Fruit fly (Drosophila melanogaster) whole organism, prepupa: Measurements from ENCODE around the gene Indy.
A peak's percentile ranks its signal among the peaks of the same experiment; 100 is the strongest.

Source experiments
- CG10631 ChIP-seq: fragments of 200-800 bp; sonication (Bioruptor generic); optimal IDR thresholded peaks from 2 replicates; lab custom pipeline; 2016; ENCODE audit warnings: missing biosample characterization, missing genetic modification characterization
- CG11294 ChIP-seq: fragments of 200-800 bp; sonication (Bioruptor generic); IDR thresholded peaks from 2 replicates; pipeline ENCODE4 v1.3.6; 2022; ENCODE audit warnings: missing biosample characterization, missing genetic modification characterization
- CG11762 ChIP-seq: fragments of 200-800 bp; sonication (Bioruptor generic); optimal IDR thresholded peaks from 3 replicates; lab custom pipeline; 2016; ENCODE audit warnings: missing biosample characterization, missing genetic modification characterization; ENCODE audit not compliant: insufficient read depth
- CG11902 ChIP-seq: fragments of 200-800 bp; sonication (Bioruptor generic); optimal IDR thresholded peaks from 3 replicates; lab custom pipeline; 2016; ENCODE audit warnings: missing biosample characterization, missing genetic modification characterization
- CG15336 ChIP-seq: fragments of 200-800 bp; sonication (Bioruptor generic); IDR thresholded peaks from 2 replicates; pipeline ENCODE4 v1.3.6; 2022; ENCODE audit warnings: missing biosample characterization, missing genetic modification characterization
- CG1621 ChIP-seq: fragments of 200-800 bp; sonication (Bioruptor generic); optimal IDR thresholded peaks from 3 replicates; lab custom pipeline; 2018; ENCODE audit warnings: missing biosample characterization, mild to moderate bottlenecking, missing genetic modification characterization
- CG16779 ChIP-seq: fragments of 200-800 bp; sonication (Bioruptor generic); optimal IDR thresholded peaks from 3 replicates; lab custom pipeline; 2017; ENCODE audit warnings: missing biosample characterization, mild to moderate bottlenecking, missing genetic modification characterization
- CG31627 ChIP-seq: fragments of 200-800 bp; sonication (Bioruptor generic); optimal IDR thresholded peaks from 3 replicates; lab custom pipeline; 2016; ENCODE audit warnings: missing biosample characterization, missing genetic modification characterization
- CG32006 ChIP-seq: fragments of 200-800 bp; sonication (Bioruptor generic); optimal IDR thresholded peaks from 3 replicates; lab custom pipeline; 2017; ENCODE audit warnings: missing biosample characterization, mild to moderate bottlenecking, missing genetic modification characterization
- CG34406 ChIP-seq: fragments of 200-800 bp; sonication (Bioruptor generic); optimal IDR thresholded peaks from 3 replicates; lab custom pipeline; 2016; ENCODE audit warnings: missing biosample characterization, missing genetic modification characterization
- CG4318 ChIP-seq: fragments of 200-800 bp; sonication (Bioruptor generic); optimal IDR thresholded peaks from 3 replicates; lab custom pipeline; 2017; ENCODE audit warnings: missing biosample characterization, mild to moderate bottlenecking, missing genetic modification characterization
- CG6163 ChIP-seq: fragments of 200-800 bp; sonication (Bioruptor generic); IDR thresholded peaks from 3 replicates; pipeline ENCODE4 v1.3.6; 2022; ENCODE audit warnings: missing biosample characterization, missing genetic modification characterization
- CG6792 ChIP-seq: fragments of 200-800 bp; sonication (Bioruptor generic); optimal IDR thresholded peaks from 3 replicates; lab custom pipeline; 2016; ENCODE audit warnings: missing biosample characterization, missing genetic modification characterization
- CG6854 ChIP-seq: fragments of 200-800 bp; sonication (Bioruptor generic); optimal IDR thresholded peaks from 2 replicates; lab custom pipeline; 2017; ENCODE audit warnings: missing biosample characterization, mild to moderate bottlenecking, missing genetic modification characterization
- CG7368 ChIP-seq: fragments of 200-800 bp; sonication (Bioruptor generic); optimal IDR thresholded peaks from 3 replicates; lab custom pipeline; 2016; ENCODE audit warnings: missing biosample characterization, missing genetic modification characterization
- CG8319 ChIP-seq: fragments of 200-800 bp; sonication (Bioruptor generic); optimal IDR thresholded peaks from 3 replicates; lab custom pipeline; 2016; ENCODE audit warnings: missing biosample characterization, missing genetic modification characterization
- CG8632 ChIP-seq: fragments of 200-800 bp; sonication (Bioruptor generic); optimal IDR thresholded peaks from 3 replicates; lab custom pipeline; 2016; ENCODE audit warnings: missing biosample characterization, missing genetic modification characterization
- CG9139 ChIP-seq: fragments of 200-800 bp; sonication (Bioruptor generic); optimal IDR thresholded peaks from 3 replicates; lab custom pipeline; 2017; ENCODE audit warnings: missing biosample characterization, mild to moderate bottlenecking, missing genetic modification characterization
- Eip75B ChIP-seq: fragments of 200-800 bp; sonication (Bioruptor generic); optimal IDR thresholded peaks from 3 replicates; lab custom pipeline; 2016; ENCODE audit warnings: missing biosample characterization, missing genetic modification characterization
- Eip78C ChIP-seq: fragments of 200-800 bp; sonication (Bioruptor generic); peaks from one replicate; lab custom pipeline; 2016; ENCODE audit warnings: missing biosample characterization, missing genetic modification characterization
- Eip93F ChIP-seq: fragments of 200-800 bp; sonication (Bioruptor generic); optimal IDR thresholded peaks from 2 replicates; lab custom pipeline; 2016; ENCODE audit warnings: missing biosample characterization, mild to moderate bottlenecking, missing genetic modification characterization
- Ets96B ChIP-seq: fragments of 200-800 bp; optimal IDR thresholded peaks from 2 replicates; lab custom pipeline; 2019; ENCODE audit warnings: missing biosample characterization, mild to moderate bottlenecking, missing genetic modification characterization, moderate library complexity
- Hr39 ChIP-seq: fragments of 200-800 bp; sonication (Bioruptor generic); optimal IDR thresholded peaks from 2 replicates; lab custom pipeline; 2016; ENCODE audit warnings: missing biosample characterization, missing genetic modification characterization
- Hr4 ChIP-seq: fragments of 200-800 bp; sonication (Bioruptor generic); optimal IDR thresholded peaks from 3 replicates; lab custom pipeline; 2016; ENCODE audit warnings: missing biosample characterization, missing genetic modification characterization
- Lpt ChIP-seq: fragments of 200-800 bp; sonication (Bioruptor generic); optimal IDR thresholded peaks from 3 replicates; lab custom pipeline; 2016; ENCODE audit warnings: missing biosample characterization, missing genetic modification characterization
- Met ChIP-seq: fragments of 200-800 bp; sonication (Bioruptor generic); optimal IDR thresholded peaks from 3 replicates; lab custom pipeline; 2016; ENCODE audit warnings: missing biosample characterization, missing genetic modification characterization
- OdsH ChIP-seq: fragments of 200-800 bp; sonication (Bioruptor generic); optimal IDR thresholded peaks from 3 replicates; lab custom pipeline; 2016; ENCODE audit warnings: missing biosample characterization, missing genetic modification characterization
- Smox ChIP-seq: fragments of 200-800 bp; sonication (Bioruptor generic); optimal IDR thresholded peaks from 3 replicates; lab custom pipeline; 2016; ENCODE audit warnings: missing biosample characterization, missing genetic modification characterization
- Sox102F ChIP-seq: fragments of 200-800 bp; sonication (Bioruptor generic); optimal IDR thresholded peaks from 2 replicates; lab custom pipeline; 2016; ENCODE audit warnings: missing biosample characterization, mild to moderate bottlenecking, missing genetic modification characterization
- Sox14 ChIP-seq: fragments of 200-800 bp; sonication (Bioruptor generic); optimal IDR thresholded peaks from 3 replicates; lab custom pipeline; 2016; ENCODE audit warnings: missing biosample characterization, missing genetic modification characterization
- Sox15 ChIP-seq: fragments of 200-800 bp; sonication (Bioruptor generic); optimal IDR thresholded peaks from 3 replicates; lab custom pipeline; 2016; ENCODE audit warnings: missing biosample characterization, missing genetic modification characterization
- acj6 ChIP-seq: fragments of 200-800 bp; sonication (Bioruptor generic); optimal IDR thresholded peaks from 3 replicates; lab custom pipeline; 2016; ENCODE audit warnings: missing biosample characterization, missing genetic modification characterization
- cyc ChIP-seq: fragments of 200-800 bp; sonication (Bioruptor generic); optimal IDR thresholded peaks from 3 replicates; lab custom pipeline; 2016; ENCODE audit warnings: missing biosample characterization, missing genetic modification characterization
- dac ChIP-seq: fragments of 200-800 bp; sonication (Bioruptor generic); optimal IDR thresholded peaks from 2 replicates; lab custom pipeline; 2017; ENCODE audit warnings: missing biosample characterization, mild to moderate bottlenecking, missing genetic modification characterization
- eg ChIP-seq: fragments of 200-800 bp; sonication (Bioruptor generic); IDR thresholded peaks from 3 replicates; pipeline ENCODE4 v1.3.6; 2022; ENCODE audit warnings: missing biosample characterization, missing genetic modification characterization
- esn ChIP-seq: fragments of 200-800 bp; sonication (Bioruptor generic); optimal IDR thresholded peaks from 2 replicates; lab custom pipeline; 2016; ENCODE audit warnings: missing biosample characterization, mild to moderate bottlenecking, missing genetic modification characterization, moderate library complexity
- fd59A ChIP-seq: fragments of 200-800 bp; sonication (Bioruptor generic); optimal IDR thresholded peaks from 2 replicates; lab custom pipeline; 2017; ENCODE audit warnings: missing biosample characterization, mild to moderate bottlenecking, missing genetic modification characterization, missing genetic modification reagents
- fd85E ChIP-seq: fragments of 200-800 bp; sonication (Bioruptor generic); optimal IDR thresholded peaks from 3 replicates; lab custom pipeline; 2016; ENCODE audit warnings: missing biosample characterization, missing genetic modification characterization
- fkh ChIP-seq: fragments of 200-800 bp; sonication (Bioruptor generic); optimal IDR thresholded peaks from 3 replicates; lab custom pipeline; 2017; ENCODE audit warnings: missing biosample characterization, mild to moderate bottlenecking, missing genetic modification characterization, moderate library complexity
- lz ChIP-seq: fragments of 200-800 bp; sonication (Bioruptor generic); optimal IDR thresholded peaks from 3 replicates; lab custom pipeline; 2016; ENCODE audit warnings: missing biosample characterization, missing genetic modification characterization
- net ChIP-seq: fragments of 200-800 bp; sonication (Bioruptor generic); optimal IDR thresholded peaks from 3 replicates; lab custom pipeline; 2016; ENCODE audit warnings: missing biosample characterization, missing genetic modification characterization
- pdm3 ChIP-seq: fragments of 200-800 bp; sonication (Bioruptor generic); optimal IDR thresholded peaks from 3 replicates; lab custom pipeline; 2016; ENCODE audit warnings: missing biosample characterization, missing genetic modification characterization
- salr ChIP-seq, 2 experiments: fragments of 200-800 bp; sonication (Bioruptor generic); optimal IDR thresholded peaks; 3 replicates each; lab custom pipeline; 2016 to 2018; ENCODE audit warnings: missing biosample characterization in 2 of 2, missing genetic modification characterization in 2 of 2, mild to moderate bottlenecking in 1 of 2
- spab ChIP-seq: fragments of 200-800 bp; sonication (Bioruptor generic); optimal IDR thresholded peaks from 2 replicates; lab custom pipeline; 2017; ENCODE audit warnings: missing biosample characterization, mild to moderate bottlenecking, missing genetic modification characterization, missing genetic modification reagents
- topi ChIP-seq: fragments of 200-800 bp; sonication (Bioruptor generic); optimal IDR thresholded peaks from 3 replicates; lab custom pipeline; 2016; ENCODE audit warnings: missing biosample characterization, missing genetic modification characterization

Gene Indy

DNA sequence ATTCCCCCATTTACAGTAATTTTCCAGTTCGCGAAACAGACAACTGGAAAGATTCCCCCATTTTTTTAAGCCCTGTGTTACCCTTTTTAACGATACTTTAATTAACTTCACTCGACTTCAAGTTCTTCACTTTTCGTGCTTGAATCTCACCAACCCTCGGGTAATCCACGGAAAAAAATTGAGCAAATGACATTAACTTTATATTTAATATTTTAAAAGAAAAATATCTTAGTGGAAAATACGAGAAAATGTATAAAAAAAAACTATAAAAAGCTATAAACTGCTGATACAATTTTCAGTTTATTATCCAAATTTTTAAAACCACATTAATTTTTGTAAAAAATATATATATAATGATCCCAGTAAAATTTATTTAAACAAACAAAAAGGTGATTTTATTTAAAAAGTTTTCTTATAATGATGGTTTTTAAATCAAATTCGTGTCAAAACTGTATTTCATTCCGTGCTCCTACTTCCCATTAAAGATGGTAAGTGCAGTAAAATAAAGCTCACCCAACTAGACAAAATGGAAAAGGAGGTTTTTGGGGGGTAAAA lies 46.5 kb downstream of the Indy start:
- no peak for TF ChIP-seq CG11762 (GFP tag; lab: Kevin White, UChicago)
- peak; percentile 42 for TF ChIP-seq CG8632 (GFP tag; lab: Kevin White, UChicago)
- TF ChIP-seq Ets96B (tag; lab: Kevin White, UChicago) = peak; percentile 28
- peak; percentile 29 for TF ChIP-seq CG10631
- peak; percentile 16 for TF ChIP-seq acj6
- no peak for TF ChIP-seq Sox15 (GFP tag; lab: Kevin White, UChicago)
- TF ChIP-seq lz = no peak
- TF ChIP-seq esn = no peak
- peak; percentile 80 for TF ChIP-seq Eip78C (GFP tag; lab: Kevin White, UChicago)

DNA sequence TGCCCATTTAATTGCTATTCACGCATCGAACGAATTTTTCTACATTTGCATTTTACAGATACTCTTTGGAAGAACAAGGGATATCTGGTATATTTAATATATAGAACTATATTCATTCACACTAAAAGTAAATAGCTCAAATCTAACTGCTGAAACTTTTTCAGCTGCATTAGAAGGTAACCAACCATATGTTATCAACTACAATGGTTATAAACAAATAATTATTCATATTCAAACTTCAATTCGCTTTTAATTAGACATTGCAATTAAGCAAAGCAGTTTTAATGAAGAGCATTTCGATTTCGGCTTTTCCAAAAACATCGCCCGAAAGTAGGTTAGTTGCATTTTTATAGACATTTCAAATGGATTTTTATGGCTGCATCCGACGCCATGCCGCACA lies 49.7 kb downstream of the Indy start:
- TF ChIP-seq eg (GFP tag; lab: Robert Waterston, UW) = peak; percentile 16; the same call in 1 of the 3 replicates
- peak; percentile 2 for TF ChIP-seq CG32006 (GFP tag; lab: Kevin White, UChicago)
- no peak for TF ChIP-seq CG4318 (GFP tag; lab: Kevin White, UChicago)
- TF ChIP-seq, all 60 proteins: peak for 2

DNA sequence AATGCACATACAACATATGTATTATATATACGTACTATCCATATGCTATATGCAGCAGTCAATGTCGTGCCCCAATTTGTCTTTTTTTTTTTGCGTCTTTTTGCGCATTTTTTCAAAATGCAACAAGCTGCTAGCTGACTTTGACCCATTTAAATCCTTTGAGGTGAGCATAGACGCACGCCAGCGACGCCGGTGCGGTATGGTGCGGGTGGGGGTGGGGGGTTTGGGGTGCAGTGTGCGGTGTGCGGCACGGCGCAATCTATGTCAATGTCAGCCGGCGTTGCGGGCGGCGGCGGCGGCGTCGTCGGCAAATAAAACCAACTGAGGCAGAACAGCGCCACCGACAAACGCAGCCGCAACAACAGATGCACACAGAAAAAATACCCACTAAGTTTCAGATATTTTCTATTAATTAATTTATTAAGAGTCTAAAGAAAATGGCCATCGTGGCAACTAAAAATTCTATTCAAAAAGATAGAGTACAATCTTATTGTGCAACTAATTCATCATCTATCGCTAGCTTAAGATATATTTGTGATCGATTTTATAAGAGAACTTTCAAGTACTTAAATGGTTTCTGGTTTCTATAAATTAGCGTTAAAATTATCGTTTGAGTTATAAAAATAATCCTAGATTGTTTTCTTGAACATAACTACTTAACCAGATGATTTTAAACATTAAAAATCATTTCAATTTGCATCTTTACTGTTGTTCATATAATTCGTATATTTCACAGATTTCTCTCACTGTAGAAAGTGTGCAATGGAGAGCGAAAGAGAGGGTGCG lies 50.8 kb downstream of the Indy start:
- no peak for TF ChIP-seq CG4318 (GFP tag; lab: Kevin White, UChicago)
- TF ChIP-seq CG34406 (GFP tag; lab: Kevin White, UChicago) = no peak
- TF ChIP-seq CG11294 = peak; percentile 30; the same call in 1 of the 2 replicates
- no peak for TF ChIP-seq CG31627
- TF ChIP-seq esn = no peak
- TF ChIP-seq Sox102F (GFP tag; lab: Kevin White, UChicago) = no peak
- no peak for TF ChIP-seq CG7368 (GFP tag; lab: Kevin White, UChicago)
- peak; percentile 74 for TF ChIP-seq Eip78C (GFP tag; lab: Kevin White, UChicago)
- no peak for TF ChIP-seq fd85E
- TF ChIP-seq CG10631 = no peak
- no peak for TF ChIP-seq cyc (GFP tag; lab: Kevin White, UChicago)
- no peak for TF ChIP-seq salr (GFP tag; optimal IDR thresholded peaks at IDR 0.05; lab: Kevin White, UChicago)
- TF ChIP-seq Sox15 (GFP tag; lab: Kevin White, UChicago) = no peak
- no peak for TF ChIP-seq CG6792 (GFP tag; lab: Kevin White, UChicago)
- no peak for TF ChIP-seq net (GFP tag; lab: Kevin White, UChicago)
- TF ChIP-seq Lpt (GFP tag; lab: Kevin White, UChicago) = no peak
- no peak for TF ChIP-seq Smox (GFP tag; lab: Kevin White, UChicago)
- peak; percentile 8 for TF ChIP-seq Eip75B (GFP tag; lab: Kevin White, UChicago)
- peak; percentile 12 for TF ChIP-seq OdsH (GFP tag; lab: Kevin White, UChicago)
- TF ChIP-seq Hr39 = no peak
- TF ChIP-seq Eip93F (GFP tag; lab: Kevin White, UChicago) = no peak
- TF ChIP-seq CG8319 (GFP tag; lab: Kevin White, UChicago) = no peak
- TF ChIP-seq CG16779 (tag; lab: Kevin White, UChicago) = no peak
- TF ChIP-seq Ets96B (tag; lab: Kevin White, UChicago) = no peak
- peak; percentile 9 for TF ChIP-seq fkh (GFP tag; lab: Kevin White, UChicago)
- TF ChIP-seq Sox14 (GFP tag; lab: Kevin White, UChicago) = no peak
- no peak for TF ChIP-seq fd59A (GFP tag; lab: Kevin White, UChicago)
- no peak for TF ChIP-seq CG9139 (GFP tag; lab: Kevin White, UChicago)
- TF ChIP-seq Met (GFP tag; lab: Kevin White, UChicago) = no peak
- TF ChIP-seq pdm3 = no peak
- no peak for TF ChIP-seq topi (GFP tag; lab: Kevin White, UChicago)
- no peak for TF ChIP-seq spab
- TF ChIP-seq CG8632 (GFP tag; lab: Kevin White, UChicago) = no peak
- TF ChIP-seq CG6163 (GFP tag; lab: Robert Waterston, UW) = 0 out of 3 replicates have a peak, but pooled peaks have one; percentile 38
- TF ChIP-seq CG11902 (GFP tag; lab: Kevin White, UChicago) = no peak
- peak; percentile 1 for TF ChIP-seq Hr4 (GFP tag; lab: Kevin White, UChicago)
- no peak for TF ChIP-seq acj6
- no peak for TF ChIP-seq CG1621
- 0 out of 2 replicates have a peak, but pooled peaks have one; percentile 6 for TF ChIP-seq CG15336
- no peak for TF ChIP-seq dac (GFP tag; lab: Kevin White, UChicago)
- TF ChIP-seq CG6854 = no peak
